Worm (Caenorhabditis elegans) whole organism, L2 larva: ENCODE measurements around the gene Y41D4B.1.

Experiments used
- ZK546.5 ChIP-seq: sonication (generic microtip); optimal IDR thresholded peaks from 2 replicates; lab custom pipeline; 2017; ENCODE audit warnings: missing biosample characterization, missing genetic modification characterization
- alr-1 ChIP-seq: fragments of 150-350 bp; optimal IDR thresholded peaks from 2 replicates; lab custom pipeline; 2014; ENCODE audit warnings: missing biosample characterization, missing genetic modification characterization
- ama-1 ChIP-seq: fragments of 150-350 bp; optimal IDR thresholded peaks from 2 replicates; lab custom pipeline; 2018; ENCODE audit warnings: inconsistent platforms
- blmp-1 ChIP-seq: sonication (generic microtip); optimal IDR thresholded peaks from 2 replicates; lab custom pipeline; 2017; ENCODE audit warnings: missing genetic modification characterization, mild to moderate bottlenecking, missing compliant biosample characterization, antibody characterized with exemption, moderate library complexity; ENCODE audit not compliant: insufficient read depth
- dmd-4 ChIP-seq: sonication (generic microtip); optimal IDR thresholded peaks from 2 replicates; lab custom pipeline; 2017; ENCODE audit warnings: missing biosample characterization, missing genetic modification characterization
- elt-1 ChIP-seq: fragments of 150-350 bp; optimal IDR thresholded peaks from 2 replicates; lab custom pipeline; 2014; ENCODE audit warnings: missing biosample characterization, missing genetic modification characterization
- lin-13 ChIP-seq: fragments of 150-350 bp; optimal IDR thresholded peaks from 2 replicates; lab custom pipeline; 2014; ENCODE audit warnings: missing biosample characterization, missing genetic modification reagents, missing genetic modification characterization
- nhr-21 ChIP-seq: fragments of 150-350 bp; optimal IDR thresholded peaks from 2 replicates; lab custom pipeline; 2014; ENCODE audit warnings: missing biosample characterization, missing genetic modification characterization
- snpc-4 ChIP-seq: fragments of 150-350 bp; optimal IDR thresholded peaks from 2 replicates; lab custom pipeline; 2014; ENCODE audit warnings: missing biosample characterization, missing genetic modification characterization
- unc-62 ChIP-seq: fragments of 150-350 bp; optimal IDR thresholded peaks from 2 replicates; lab custom pipeline; 2014; ENCODE audit warnings: missing biosample characterization, missing genetic modification reagents, missing genetic modification characterization
- zag-1 ChIP-seq: fragments of 150-350 bp; optimal IDR thresholded peaks from 2 replicates; lab custom pipeline; 2014; ENCODE audit warnings: missing biosample characterization, missing genetic modification characterization
- ztf-11 ChIP-seq: sonication (generic microtip); optimal IDR thresholded peaks from 2 replicates; lab custom pipeline; 2017; ENCODE audit warnings: missing biosample characterization, missing genetic modification characterization

DNA sequence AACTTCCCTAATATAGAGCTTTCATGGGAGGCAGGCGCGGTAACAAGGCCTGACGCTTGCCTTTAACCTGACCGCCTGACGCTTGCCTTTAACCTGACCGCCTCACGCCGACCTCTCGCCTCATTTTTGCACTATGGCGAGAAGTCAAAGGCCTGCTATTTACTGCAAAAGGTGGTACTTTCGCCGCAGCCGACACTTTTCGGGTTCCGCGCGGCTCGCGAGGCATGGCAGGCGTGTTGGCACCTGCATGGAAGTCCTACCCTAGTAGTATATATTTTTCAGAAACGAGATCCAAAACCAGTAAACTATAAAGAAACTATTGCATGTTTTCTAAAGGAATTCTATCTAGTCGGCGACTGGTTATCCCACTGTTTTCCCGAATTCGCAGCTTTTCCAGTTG, 43.8 kb upstream of the Y41D4B.1 start:
- no peak for TF ChIP-seq elt-1 (tag; lab: Kevin White, UChicago)
- TF ChIP-seq unc-62, result no peak
- TF ChIP-seq snpc-4, result no peak
- no peak for TF ChIP-seq zag-1 (tag; lab: Kevin White, UChicago)
- TF ChIP-seq dmd-4, result no peak
- TF ChIP-seq ZK546.5 (tag; lab: Kevin White, UChicago), result no peak
- TF ChIP-seq alr-1, result no peak
- no peak for TF ChIP-seq nhr-21 (tag; lab: Kevin White, UChicago)
- no peak for TF ChIP-seq ztf-11 (tag; lab: Kevin White, UChicago)
- no peak for TF ChIP-seq ama-1 (lab: Kevin White, UChicago)
- TF ChIP-seq lin-13 (GFP tag; lab: Kevin White, UChicago), result no peak
- no peak for TF ChIP-seq blmp-1 (tag; lab: Kevin White, UChicago)
